Worm (Caenorhabditis elegans) whole organism, young adult: ENCODE data around the gene acs-14.

Source experiments
- hlh-26 ChIP-seq: fragments of 200-800 bp; sonication (Bioruptor generic); conservative IDR thresholded peaks from 2 replicates; pipeline ENCODE4 v1.3.6; 2022; ENCODE audit warnings: missing genetic modification reagents, missing genetic modification characterization, missing compliant biosample characterization
- hsf-1 ChIP-seq: fragments of 200-800 bp; sonication (Bioruptor generic); IDR thresholded peaks from 2 replicates; pipeline ENCODE4 v1.3.6; 2022; ENCODE audit warnings: missing genetic modification reagents, missing genetic modification characterization, missing compliant biosample characterization
- nfya-1 ChIP-seq: sonication (generic microtip); optimal IDR thresholded peaks from 2 replicates; lab custom pipeline; 2017; ENCODE audit warnings: antibody characterized with exemption, missing compliant biosample characterization, missing genetic modification characterization, borderline replicate concordance; ENCODE audit not compliant: insufficient read depth
- nfyb-1 ChIP-seq: fragments of 200-800 bp; sonication (Bioruptor generic); IDR thresholded peaks from 2 replicates; pipeline ENCODE4 v1.3.6; 2022; ENCODE audit warnings: missing genetic modification reagents, missing genetic modification characterization, missing compliant biosample characterization
- nhr-179 ChIP-seq: sonication (generic microtip); optimal IDR thresholded peaks from 2 replicates; lab custom pipeline; 2016; ENCODE audit warnings: mild to moderate bottlenecking, missing genetic modification characterization, missing compliant biosample characterization
- nhr-27 ChIP-seq: fragments of 200-800 bp; sonication (Bioruptor generic); optimal IDR thresholded peaks from 2 replicates; lab custom pipeline; 2018; ENCODE audit warnings: mild to moderate bottlenecking, missing genetic modification characterization, moderate library complexity, missing compliant biosample characterization

ce11 chrV:9527337-9527736 is 19.4 kb downstream of the acs-14 start:
- TF ChIP-seq nfyb-1 (GFP tag; lab: Robert Waterston, UW) = no peak
- no peak for TF ChIP-seq hlh-26
- no peak for TF ChIP-seq nfya-1 (tag; lab: Kevin White, UChicago)
- no peak for TF ChIP-seq nhr-179 (tag; lab: Kevin White, UChicago)
- TF ChIP-seq nhr-27 = no peak
- no peak for TF ChIP-seq hsf-1 (GFP tag; lab: Robert Waterston, UW)
